Fruit fly (Drosophila melanogaster) Kc167 (cell line): Measurements from ENCODE around the gene Fign.

Experiments
- Myc ChIP-seq: fragments of >200 bp; optimal IDR thresholded peaks from 2 replicates; lab custom pipeline; 2017; ENCODE audit warnings: missing external identifiers
- Sin3A ChIP-seq: fragments of >200 bp; optimal IDR thresholded peaks from 2 replicates; lab custom pipeline; 2018; ENCODE audit warnings: missing external identifiers
- h ChIP-seq: fragments of >200 bp; optimal IDR thresholded peaks from 3 replicates; lab custom pipeline; 2018; ENCODE audit warnings: missing external identifiers
- insv ChIP-seq: fragments of >200 bp; optimal IDR thresholded peaks from 3 replicates; lab custom pipeline; 2018; ENCODE audit warnings: missing external identifiers
- psq ChIP-seq: fragments of >200 bp; optimal IDR thresholded peaks from 2 replicates; lab custom pipeline; 2017; ENCODE audit warnings: missing external identifiers
- ttk ChIP-seq: sonication (Bioruptor generic); optimal IDR thresholded peaks from 2 replicates; lab custom pipeline; 2017; ENCODE audit warnings: missing external identifiers

Gene Fign

DNA sequence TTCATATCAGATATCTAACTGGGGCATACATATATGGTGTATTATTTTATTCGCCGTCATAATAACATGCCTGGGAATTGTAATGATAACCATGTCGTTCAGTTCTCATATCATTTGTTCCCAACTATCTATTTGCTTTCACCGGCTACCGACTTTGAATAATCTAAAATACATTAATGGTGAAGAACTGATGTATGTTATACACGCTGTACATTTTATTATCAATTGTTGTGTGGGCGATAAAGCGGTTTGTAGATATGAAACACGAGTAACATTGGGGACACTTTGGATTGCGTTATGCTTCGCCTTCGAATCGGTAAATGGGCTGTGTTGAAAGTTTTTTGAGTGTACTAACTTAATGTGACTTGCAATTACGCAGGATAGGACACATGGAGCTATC, 20.5 kb downstream of the Fign start:
- TF ChIP-seq Sin3A (lab: Kevin White, UChicago) (no peak), insv (lab: Kevin White, UChicago) (no peak), Myc (lab: Kevin White, UChicago) (no peak), h (lab: Kevin White, UChicago) (no peak), psq (no peak)

DNA sequence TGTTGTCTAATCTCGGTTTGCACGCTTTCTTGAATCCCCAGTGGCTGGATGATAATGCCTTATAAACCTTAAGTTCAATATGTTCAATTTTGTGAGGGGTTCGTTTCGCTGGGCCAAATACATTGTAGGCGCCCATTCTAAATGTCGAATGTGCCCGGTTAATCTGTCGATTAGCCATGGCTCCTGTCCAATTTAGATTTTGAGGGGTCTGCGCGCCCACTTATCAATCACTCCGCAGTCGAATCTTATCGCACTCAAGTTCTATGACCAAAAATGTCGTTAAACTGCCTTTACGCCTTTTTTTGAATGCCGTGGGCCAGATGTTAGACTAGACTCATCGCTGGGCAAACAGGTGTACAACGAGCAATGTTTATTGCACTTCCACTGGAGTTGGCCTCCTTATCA, 21.6 kb downstream of the Fign start:
- TF ChIP-seq psq (no peak), Sin3A (lab: Kevin White, UChicago) (no peak), insv (lab: Kevin White, UChicago) (no peak), ttk (lab: Kevin White, UChicago) (no peak), Myc (lab: Kevin White, UChicago) (no peak), h (lab: Kevin White, UChicago) (no peak)

DNA sequence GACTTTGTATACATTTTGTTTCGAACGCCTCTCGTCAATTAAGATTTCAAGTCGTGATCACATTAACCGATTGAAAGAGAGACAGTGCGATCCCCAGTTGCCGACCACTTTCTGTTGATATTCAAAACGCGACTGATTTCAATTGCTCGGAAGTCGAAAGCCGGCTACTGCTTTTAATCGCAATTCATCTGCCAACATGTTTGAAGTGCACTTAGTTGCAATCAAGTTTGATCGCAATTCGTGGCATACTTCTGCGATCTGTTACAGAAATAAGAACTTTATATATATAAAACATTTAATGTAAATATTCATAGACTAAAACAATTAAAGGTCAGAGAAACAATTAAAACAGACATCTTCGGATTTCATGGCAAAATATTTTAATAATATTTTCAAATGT, 25.1 kb downstream of the Fign start, which contains the start of gene CG9664:
TSS of gene CG9664 (minus strand) at position 135 of the 400 bp plus-strand sequence.
- TF ChIP-seq psq (no peak), Myc (lab: Kevin White, UChicago) (no peak), insv (lab: Kevin White, UChicago) (no peak), ttk (lab: Kevin White, UChicago) (no peak)

DNA sequence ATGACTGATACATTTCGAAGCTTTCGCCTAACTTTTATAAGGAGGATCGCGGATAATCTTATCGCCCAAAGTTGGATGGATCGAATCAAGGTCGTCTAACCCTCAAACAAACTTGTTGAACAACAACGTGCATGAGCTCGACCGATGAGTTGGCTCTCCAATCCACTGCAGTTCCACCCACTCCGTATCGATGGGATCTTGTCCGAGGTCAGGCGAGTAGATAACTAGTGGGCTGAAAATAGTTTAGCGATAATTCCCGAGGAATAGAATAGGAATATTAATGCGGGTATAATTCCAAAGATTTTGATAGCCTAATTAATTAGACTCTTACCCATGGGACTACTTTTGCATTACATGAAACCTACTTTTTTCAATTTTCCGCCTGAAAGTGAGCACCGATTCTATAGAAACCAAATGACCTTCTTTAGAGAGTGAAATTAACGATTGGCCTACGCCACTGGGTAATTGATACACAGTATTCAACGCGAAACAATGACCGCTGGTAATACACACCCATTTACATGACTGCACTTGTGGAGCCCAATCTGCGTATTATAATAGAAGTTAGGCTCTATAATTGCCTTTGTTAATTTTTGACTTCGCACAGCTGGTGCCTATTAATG, 25.8 kb downstream of the Fign start:
- TF ChIP-seq psq = no peak
- no peak for TF ChIP-seq insv (lab: Kevin White, UChicago)
- TF ChIP-seq ttk (lab: Kevin White, UChicago) = no peak
- no peak for TF ChIP-seq Sin3A (lab: Kevin White, UChicago)
- TF ChIP-seq h (lab: Kevin White, UChicago) = no peak
- no peak for TF ChIP-seq Myc (lab: Kevin White, UChicago)

DNA sequence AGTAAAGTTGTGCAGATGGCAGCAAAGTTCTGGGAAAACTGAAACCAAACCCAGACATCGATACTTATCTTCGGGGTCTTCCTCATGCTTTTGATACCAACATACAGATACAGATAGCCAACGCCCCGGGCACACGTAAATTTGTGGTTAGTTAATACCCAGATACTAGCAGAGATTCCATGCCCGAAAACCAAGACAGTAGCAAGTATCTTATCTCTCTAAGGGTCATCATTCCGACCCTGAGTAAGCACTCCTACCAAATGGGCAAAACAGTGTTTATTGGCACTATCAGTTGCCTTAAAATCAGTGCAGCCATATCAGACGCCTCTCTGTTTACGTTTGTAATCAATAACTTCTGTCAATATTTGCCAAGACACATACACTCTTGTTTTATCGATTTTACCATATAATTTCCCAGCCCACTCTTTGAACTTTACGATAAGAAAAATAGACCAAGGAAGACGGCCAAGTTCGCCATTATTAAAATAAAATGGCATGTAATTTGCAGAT, 39.1 kb downstream of the Fign start, which contains the start of gene OtopLb:
TSS of gene OtopLb (minus strand) at position 51 of the 510 bp plus-strand sequence.
- TF ChIP-seq ttk (lab: Kevin White, UChicago) (no peak), psq (no peak), insv (lab: Kevin White, UChicago) (no peak), Sin3A (lab: Kevin White, UChicago) (no peak), h (lab: Kevin White, UChicago) (no peak), Myc (lab: Kevin White, UChicago) (no peak)

DNA sequence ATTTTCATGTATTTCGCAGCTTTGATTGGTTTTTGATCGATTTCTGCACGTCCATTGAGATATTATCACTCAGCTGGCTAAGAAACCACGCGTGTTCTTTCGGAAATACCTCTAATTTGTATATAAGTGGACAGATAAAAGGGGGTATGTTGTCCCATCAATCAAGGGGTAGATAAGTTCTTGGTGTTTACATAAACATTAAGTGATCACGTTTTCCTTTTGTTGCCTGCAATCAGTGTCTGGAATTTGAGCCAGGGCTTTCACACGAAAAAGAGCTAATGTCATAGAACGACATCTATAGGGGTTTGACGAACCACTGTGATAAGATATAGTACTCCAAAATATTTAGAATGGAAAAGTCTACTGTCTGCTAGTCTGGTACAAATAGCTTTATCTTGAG, 40.9 kb downstream of the Fign start:
- TF ChIP-seq Sin3A (lab: Kevin White, UChicago) (no peak), psq (no peak), h (lab: Kevin White, UChicago) (no peak), insv (lab: Kevin White, UChicago) (no peak), ttk (lab: Kevin White, UChicago) (no peak), Myc (lab: Kevin White, UChicago) (no peak)

DNA sequence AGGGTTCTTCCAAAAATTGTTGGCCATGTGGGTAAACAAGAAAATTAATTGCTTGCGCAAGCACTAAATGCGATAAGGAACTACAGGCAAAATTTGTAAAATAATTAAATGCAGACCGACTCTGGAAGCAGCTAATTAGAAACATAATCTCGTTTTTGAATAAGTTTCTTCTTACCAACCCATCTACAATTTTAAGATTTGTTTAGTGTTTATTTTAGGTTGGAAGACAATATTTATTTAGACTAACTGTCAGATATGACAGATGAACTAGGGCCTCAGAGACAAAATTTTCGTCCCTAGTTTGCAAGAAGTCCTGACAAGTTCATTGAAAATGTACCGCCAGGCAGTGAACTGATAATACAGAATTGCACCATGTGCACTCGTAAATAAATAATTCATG, 50.5 kb downstream of the Fign start, which contains the start of gene CG3347:
TSS of gene CG3347 (plus strand) at position 301 of the 400 bp plus-strand sequence.
- no peak for TF ChIP-seq Sin3A (lab: Kevin White, UChicago)
